Fruit fly (Drosophila melanogaster) whole organism, adult: Measurements from ENCODE around the gene Vdup1.

Experiments
- CG11617 ChIP-seq: fragments of 200-800 bp; sonication (Bioruptor generic); optimal IDR thresholded peaks from 2 replicates; lab custom pipeline; 2017; ENCODE audit warnings: mild to moderate bottlenecking, missing biosample characterization, missing genetic modification reagents, missing genetic modification characterization
- CG12768 ChIP-seq: fragments of 200-800 bp; sonication (Bioruptor generic); optimal IDR thresholded peaks from 2 replicates; lab custom pipeline; 2017; ENCODE audit warnings: missing biosample characterization, missing genetic modification characterization, mild to moderate bottlenecking, moderate library complexity, missing genetic modification reagents
- CG14711 ChIP-seq: fragments of 200-800 bp; sonication (Bioruptor generic); optimal IDR thresholded peaks from 2 replicates; lab custom pipeline; 2018; ENCODE audit warnings: missing biosample characterization, mild to moderate bottlenecking, missing genetic modification characterization, moderate library complexity
- CG1620 ChIP-seq: fragments of 200-800 bp; sonication (Bioruptor generic); optimal IDR thresholded peaks from 2 replicates; lab custom pipeline; 2016; ENCODE audit warnings: missing biosample characterization, missing genetic modification characterization
- CG33017 ChIP-seq: fragments of 200-800 bp; sonication (Bioruptor generic); optimal IDR thresholded peaks from 2 replicates; lab custom pipeline; 2018; ENCODE audit warnings: missing biosample characterization, mild to moderate bottlenecking, missing genetic modification characterization, moderate library complexity
- CG5204 ChIP-seq: fragments of 200-800 bp; sonication (Bioruptor generic); optimal IDR thresholded peaks from 2 replicates; lab custom pipeline; 2016; ENCODE audit warnings: missing biosample characterization, missing genetic modification characterization
- CG7045 ChIP-seq: fragments of 200-800 bp; sonication (Bioruptor generic); optimal IDR thresholded peaks from 2 replicates; lab custom pipeline; 2017; ENCODE audit warnings: missing biosample characterization, mild to moderate bottlenecking, missing genetic modification characterization
- CG7101 ChIP-seq: fragments of 200-800 bp; sonication (Bioruptor generic); optimal IDR thresholded peaks from 2 replicates; lab custom pipeline; 2018; ENCODE audit warnings: missing biosample characterization, mild to moderate bottlenecking, missing genetic modification characterization, moderate library complexity
- Clk ChIP-seq: fragments of 200-800 bp; sonication (Bioruptor generic); optimal IDR thresholded peaks from 2 replicates; lab custom pipeline; 2017; ENCODE audit warnings: missing biosample characterization, missing genetic modification characterization
- Crg-1 ChIP-seq: fragments of 200-800 bp; sonication (Bioruptor generic); optimal IDR thresholded peaks from 2 replicates; lab custom pipeline; 2016; ENCODE audit warnings: missing biosample characterization, missing genetic modification characterization
- Hr96 ChIP-seq: fragments of 200-800 bp; sonication (Bioruptor generic); optimal IDR thresholded peaks from 2 replicates; lab custom pipeline; 2016; ENCODE audit warnings: missing biosample characterization, missing genetic modification characterization
- Mnt ChIP-seq: fragments of 200-800 bp; sonication (Bioruptor generic); optimal IDR thresholded peaks from 2 replicates; lab custom pipeline; 2016; ENCODE audit warnings: missing biosample characterization, mild to moderate bottlenecking, missing genetic modification characterization
- bab1 ChIP-seq: fragments of 200-800 bp; sonication (Bioruptor generic); optimal IDR thresholded peaks from 3 replicates; lab custom pipeline; 2019; ENCODE audit warnings: missing biosample characterization, mild to moderate bottlenecking, missing genetic modification characterization, moderate library complexity
- cic ChIP-seq: fragments of 200-800 bp; sonication (Bioruptor generic); optimal IDR thresholded peaks from 2 replicates; lab custom pipeline; 2017; ENCODE audit warnings: missing biosample characterization, mild to moderate bottlenecking, missing genetic modification characterization, moderate library complexity
- cnc ChIP-seq, 2 experiments: fragments of >200 bp; optimal IDR thresholded peaks; 2 replicates each; lab custom pipeline; 2017
- kay ChIP-seq: fragments of 200-800 bp; sonication (Bioruptor generic); peaks from one replicate; lab custom pipeline; 2016; ENCODE audit warnings: missing biosample characterization, missing genetic modification characterization, borderline replicate concordance
- ovo ChIP-seq: fragments of 200-800 bp; sonication (Bioruptor generic); optimal IDR thresholded peaks from 2 replicates; lab custom pipeline; 2016; ENCODE audit warnings: missing biosample characterization, missing genetic modification characterization
- pad ChIP-seq: fragments of 200-800 bp; sonication (Bioruptor generic); optimal IDR thresholded peaks from 3 replicates; lab custom pipeline; 2017; ENCODE audit warnings: missing biosample characterization, missing genetic modification characterization, mild to moderate bottlenecking, moderate library complexity, missing genetic modification reagents
- tj ChIP-seq: fragments of 200-800 bp; sonication (Bioruptor generic); optimal IDR thresholded peaks from 3 replicates; lab custom pipeline; 2017; ENCODE audit warnings: missing biosample characterization, mild to moderate bottlenecking, missing genetic modification characterization, moderate library complexity
- toe ChIP-seq: fragments of 200-800 bp; sonication (Bioruptor generic); optimal IDR thresholded peaks from 2 replicates; lab custom pipeline; 2016; ENCODE audit warnings: missing biosample characterization, missing genetic modification characterization

Vdup1 gene

dm6 chr3L:131151-131997 is 47.4 kb downstream of the Vdup1 start:
- TF ChIP-seq kay (peak; percentile 97), ovo (peak; percentile 97), CG7045 (GFP tag; lab: Kevin White, UChicago) (peak; percentile 20), CG12768 (GFP tag; lab: Kevin White, UChicago) (peak; percentile 91), tj (GFP tag; lab: Kevin White, UChicago) (peak; percentile 60), Mnt (GFP tag; lab: Kevin White, UChicago) (peak; percentile 84), Clk (peak; percentile 56), CG5204 (GFP tag; lab: Kevin White, UChicago) (no peak), Hr96 (peak; percentile 49), cnc (optimal IDR thresholded peaks at IDR 0.05; lab: Kevin White, UChicago) (peak in 1 of 2 experiments; percentile 44), Crg-1 (GFP tag; lab: Kevin White, UChicago) (no peak), CG14711 (tag; lab: Kevin White, UChicago) (no peak), toe (GFP tag; lab: Kevin White, UChicago) (peak; percentile 74), CG33017 (tag; lab: Kevin White, UChicago) (peak; percentile 63), bab1 (GFP tag; lab: Kevin White, UChicago) (peak; percentile 41), CG1620 (GFP tag; lab: Kevin White, UChicago) (peak; percentile 10), CG7101 (tag; lab: Kevin White, UChicago) (peak; percentile 59), cic (GFP tag; lab: Kevin White, UChicago) (peak; percentile 98), CG11617 (GFP tag; lab: Kevin White, UChicago) (peak; percentile 70), pad (peak; percentile 89)

dm6 chr3L:130798-131150 is 48.0 kb downstream of the Vdup1 start:
- TF ChIP-seq Hr96 (no peak), CG7045 (GFP tag; lab: Kevin White, UChicago) (no peak), kay (peak; percentile 93)

- peak; percentile 71 for TF ChIP-seq pad
- TF ChIP-seq Crg-1 (GFP tag; lab: Kevin White, UChicago), result peak; percentile 15
- TF ChIP-seq tj (GFP tag; lab: Kevin White, UChicago), result peak; percentile 63
- TF ChIP-seq bab1 (GFP tag; lab: Kevin White, UChicago), result peak; percentile 49
- TF ChIP-seq CG7045 (GFP tag; lab: Kevin White, UChicago), result no peak
- peak; percentile 63 for TF ChIP-seq CG12768 (GFP tag; lab: Kevin White, UChicago)
- TF ChIP-seq Hr96, result no peak
- peak; percentile 76 for TF ChIP-seq ovo
- peak; percentile 64 for TF ChIP-seq Mnt (GFP tag; lab: Kevin White, UChicago)
- no peak for TF ChIP-seq CG1620 (GFP tag; lab: Kevin White, UChicago)
- TF ChIP-seq CG11617 (GFP tag; lab: Kevin White, UChicago), result peak; percentile 47
- no peak for TF ChIP-seq toe (GFP tag; lab: Kevin White, UChicago)
- TF ChIP-seq Clk, result no peak
- TF ChIP-seq CG33017 (tag; lab: Kevin White, UChicago), result no peak
- TF ChIP-seq cic (GFP tag; lab: Kevin White, UChicago), result peak; percentile 92
- TF ChIP-seq CG5204 (GFP tag; lab: Kevin White, UChicago), result no peak
- no peak for TF ChIP-seq cnc (optimal IDR thresholded peaks at IDR 0.05; lab: Kevin White, UChicago)
- peak; percentile 17 for TF ChIP-seq CG7101 (tag; lab: Kevin White, UChicago)
- TF ChIP-seq CG14711 (tag; lab: Kevin White, UChicago), result no peak
- peak; percentile 47 for TF ChIP-seq kay
Measured at dm6 chr3L:129311-129816, 49.4 kb downstream of the Vdup1 start, which contains the start of gene Pdk1. Gene Pdk1 (plus strand): TSS chr3L:129450.

dm6 chr3L:128295-129117 is 50.3 kb downstream of the Vdup1 start:
- TF ChIP-seq CG12768 (GFP tag; lab: Kevin White, UChicago), result peak; percentile 58
- TF ChIP-seq Mnt (GFP tag; lab: Kevin White, UChicago), result peak; percentile 30
- no peak for TF ChIP-seq toe (GFP tag; lab: Kevin White, UChicago)
- TF ChIP-seq CG33017 (tag; lab: Kevin White, UChicago), result peak; percentile 50
- TF ChIP-seq CG14711 (tag; lab: Kevin White, UChicago), result peak; percentile 25
- TF ChIP-seq bab1 (GFP tag; lab: Kevin White, UChicago), result peak; percentile 25
- TF ChIP-seq CG7101 (tag; lab: Kevin White, UChicago), result peak; percentile 16
- TF ChIP-seq Crg-1 (GFP tag; lab: Kevin White, UChicago), result no peak
- peak; percentile 78 for TF ChIP-seq tj (GFP tag; lab: Kevin White, UChicago)
- peak; percentile 94 for TF ChIP-seq pad
- no peak for TF ChIP-seq CG5204 (GFP tag; lab: Kevin White, UChicago)
- peak; percentile 88 for TF ChIP-seq kay
- TF ChIP-seq CG1620 (GFP tag; lab: Kevin White, UChicago), result no peak
- TF ChIP-seq Clk, result no peak
- no peak for TF ChIP-seq Hr96
- peak; percentile 100 for TF ChIP-seq cic (GFP tag; lab: Kevin White, UChicago)
- peak; percentile 62 to 84 for TF ChIP-seq cnc (optimal IDR thresholded peaks at IDR 0.05; lab: Kevin White, UChicago)
- TF ChIP-seq CG7045 (GFP tag; lab: Kevin White, UChicago), result no peak
- peak; percentile 53 for TF ChIP-seq ovo

DNA sequence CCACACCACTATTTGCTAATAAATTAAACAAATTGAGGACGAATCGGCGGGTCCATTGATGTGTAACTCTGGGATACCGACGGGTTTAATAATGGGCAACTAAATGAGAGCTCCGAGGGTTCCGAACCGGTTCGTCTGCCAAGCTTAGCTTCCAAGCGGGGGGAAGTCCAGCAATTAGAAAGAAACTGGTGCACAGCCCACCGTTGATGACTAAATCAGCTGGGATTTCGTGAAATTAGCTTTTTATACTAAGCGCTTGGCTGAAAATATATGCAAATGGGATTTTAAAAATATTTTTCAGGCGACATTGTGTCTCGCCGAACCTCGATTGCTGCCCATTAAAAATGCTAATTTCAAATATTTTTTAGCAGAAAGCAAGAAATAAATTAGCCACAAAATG is 51.3 kb downstream of the Vdup1 start:
- TF ChIP-seq CG12768 (GFP tag; lab: Kevin White, UChicago) (no peak), bab1 (GFP tag; lab: Kevin White, UChicago) (no peak), CG11617 (GFP tag; lab: Kevin White, UChicago) (no peak), CG1620 (GFP tag; lab: Kevin White, UChicago) (no peak), CG14711 (tag; lab: Kevin White, UChicago) (no peak)
